Worm (Caenorhabditis elegans): ENCODE data around the gene repo-1.

The repo-1 gene

ce11 chrIV:12120536-12120935 is 36.3 kb downstream of the repo-1 start:
- TF ChIP-seq C34F6.9 (tag; optimal IDR thresholded peaks at IDR 0.05) (no peak), nhr-6 (tag; optimal IDR thresholded peaks at IDR 0.05) (no peak), dmd-4 (tag; optimal IDR thresholded peaks at IDR 0.05) (no peak), sma-9 (GFP tag; optimal IDR thresholded peaks at IDR 0.05) (no peak), sma-9 (tag; optimal IDR thresholded peaks at IDR 0.05) (no peak), nhr-237 (tag; optimal IDR thresholded peaks at IDR 0.05) (no peak), ztf-11 (tag; optimal IDR thresholded peaks at IDR 0.05) (no peak)

DNA sequence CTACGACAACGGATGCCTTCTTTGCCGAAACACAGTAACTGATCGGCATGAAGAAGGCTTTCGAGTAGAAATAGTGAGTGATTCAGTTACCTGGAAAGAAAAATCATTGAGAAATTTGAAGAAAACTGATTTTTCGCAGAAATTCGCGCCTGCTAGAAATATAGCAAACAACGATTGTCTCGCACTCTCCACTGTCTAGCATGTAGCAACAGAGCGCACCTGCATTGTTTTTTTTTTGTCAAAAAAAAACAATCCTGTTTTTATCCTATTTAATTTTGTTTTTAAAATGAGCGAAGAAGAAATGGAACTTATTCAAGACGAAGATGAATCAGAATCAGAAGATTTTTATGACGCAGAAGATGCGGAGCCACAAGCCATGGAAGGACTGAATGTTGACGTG is 36.8 kb downstream of the repo-1 start, which contains the start of the genes ddb-1 and M18.6:
Gene ddb-1 (minus strand): TSS at position 90 of the 400 bp plus-strand sequence.
Gene M18.6 (plus strand): TSS at position 235 of the 400 bp plus-strand sequence.
- TF ChIP-seq nhr-25 (tag; optimal IDR thresholded peaks at IDR 0.05), result no peak
- peak; percentile 71 for TF ChIP-seq C34F6.9 (tag; optimal IDR thresholded peaks at IDR 0.05)
- no peak for TF ChIP-seq nhr-77 (tag; optimal IDR thresholded peaks at IDR 0.05)
- TF ChIP-seq nhr-129 (tag; optimal IDR thresholded peaks at IDR 0.05), result peak; percentile 76
- TF ChIP-seq unc-55 (GFP tag; optimal IDR thresholded peaks at IDR 0.05), result peak; percentile 68
- TF ChIP-seq lsy-2 (tag; optimal IDR thresholded peaks at IDR 0.05), result peak in 1 of 2 experiments; percentile 55

ce11 chrIV:12122874-12123664 is 38.8 kb downstream of the repo-1 start, which contains the start of gene aly-3:
Gene aly-3 (plus strand): TSS chrIV:12123282.
- TF ChIP-seq nhr-25 (tag; optimal IDR thresholded peaks at IDR 0.05) (no peak), lsy-2 (tag; optimal IDR thresholded peaks at IDR 0.05) (peak in 1 of 2 experiments; percentile 32), lin-11 (tag; optimal IDR thresholded peaks at IDR 0.05) (no peak), nhr-11 (tag; optimal IDR thresholded peaks at IDR 0.05) (no peak), ceh-82 (tag; optimal IDR thresholded peaks at IDR 0.05) (no peak), elt-3 (tag; optimal IDR thresholded peaks at IDR 0.05) (no peak), F13H6.1 (tag; optimal IDR thresholded peaks at IDR 0.05) (no peak), crh-2 (tag; optimal IDR thresholded peaks at IDR 0.05) (no peak), peb-1 (tag; optimal IDR thresholded peaks at IDR 0.05) (no peak), Y55F3AM.14 (GFP tag; optimal IDR thresholded peaks at IDR 0.05) (no peak), unc-39 (tag; optimal IDR thresholded peaks at IDR 0.05) (no peak), sem-4 (tag; optimal IDR thresholded peaks at IDR 0.05) (no peak), ztf-1 (GFP tag; conservative IDR thresholded peaks at IDR 0.05) (no peak), dmd-4 (tag; optimal IDR thresholded peaks at IDR 0.05) (no peak), nhr-23 (tag; optimal IDR thresholded peaks at IDR 0.05) (no peak), nhr-129 (tag; optimal IDR thresholded peaks at IDR 0.05) (peak; percentile 33), skn-1 (tag; optimal IDR thresholded peaks at IDR 0.05) (no peak), ztf-4 (tag; optimal IDR thresholded peaks at IDR 0.05) (no peak), nhr-6 (tag; optimal IDR thresholded peaks at IDR 0.05) (no peak), sma-3 (GFP tag; optimal IDR thresholded peaks at IDR 0.05) (no peak), R02D3.7 (tag; optimal IDR thresholded peaks at IDR 0.05) (no peak), aly-2 (tag; optimal IDR thresholded peaks at IDR 0.05) (no peak), ceh-16 (tag; optimal IDR thresholded peaks at IDR 0.05) (no peak), fos-1 (tag; optimal IDR thresholded peaks at IDR 0.05) (peak; percentile 8), lin-39 (tag; optimal IDR thresholded peaks at IDR 0.05) (no peak), mbf-1 (tag; optimal IDR thresholded peaks at IDR 0.05) (no peak), unc-55 (GFP tag; optimal IDR thresholded peaks at IDR 0.05) (peak; percentile 49), C34F6.9 (tag; optimal IDR thresholded peaks at IDR 0.05) (peak; percentile 61), nhr-77 (tag; optimal IDR thresholded peaks at IDR 0.05) (no peak), snpc-4 (tag; optimal IDR thresholded peaks at IDR 0.05) (no peak), mab-5 (tag; optimal IDR thresholded peaks at IDR 0.05) (no peak), ama-1 (optimal IDR thresholded peaks at IDR 0.05) (no peak), lin-13 (GFP tag; optimal IDR thresholded peaks at IDR 0.05) (no peak), gmeb-1 (tag; optimal IDR thresholded peaks at IDR 0.05) (no peak), nhr-237 (tag; optimal IDR thresholded peaks at IDR 0.05) (no peak), unc-62 (GFP tag; optimal IDR thresholded peaks at IDR 0.05) (no peak)
